Worm (Caenorhabditis elegans) whole organism, L4/young adult: ENCODE results near the gene snr-5.

Source experiments
- W03F9.2 ChIP-seq: fragments of 150-350 bp; optimal IDR thresholded peaks from 2 replicates; lab custom pipeline; 2014; ENCODE audit warnings: missing biosample characterization, missing genetic modification characterization
- dao-5 ChIP-seq: sonication (generic microtip); optimal IDR thresholded peaks from 2 replicates; lab custom pipeline; 2016; ENCODE audit warnings: missing genotype, missing genetic modification characterization, moderate library complexity, missing compliant biosample characterization
- him-1 ChIP-seq: sonication (generic microtip); optimal IDR thresholded peaks from 2 replicates; lab custom pipeline; 2016; ENCODE audit warnings: missing genotype, missing genetic modification reagents, missing genetic modification characterization, missing compliant biosample characterization

- no peak for TF ChIP-seq dao-5 (tag; lab: Kevin White, UChicago)
- no peak for TF ChIP-seq W03F9.2 (tag; lab: Kevin White, UChicago)
- no peak for TF ChIP-seq him-1
These were observed 3.4 kb downstream of the snr-5 start, which contains the start of gene slc-17.3 for ce11 chrIII:7865238-7865761.
